Fruit fly (Drosophila melanogaster): ENCODE data around the gene Pfdn1.
A peak's percentile ranks its signal among the peaks of the same experiment; 100 is the strongest.

Gene Pfdn1

DNA sequence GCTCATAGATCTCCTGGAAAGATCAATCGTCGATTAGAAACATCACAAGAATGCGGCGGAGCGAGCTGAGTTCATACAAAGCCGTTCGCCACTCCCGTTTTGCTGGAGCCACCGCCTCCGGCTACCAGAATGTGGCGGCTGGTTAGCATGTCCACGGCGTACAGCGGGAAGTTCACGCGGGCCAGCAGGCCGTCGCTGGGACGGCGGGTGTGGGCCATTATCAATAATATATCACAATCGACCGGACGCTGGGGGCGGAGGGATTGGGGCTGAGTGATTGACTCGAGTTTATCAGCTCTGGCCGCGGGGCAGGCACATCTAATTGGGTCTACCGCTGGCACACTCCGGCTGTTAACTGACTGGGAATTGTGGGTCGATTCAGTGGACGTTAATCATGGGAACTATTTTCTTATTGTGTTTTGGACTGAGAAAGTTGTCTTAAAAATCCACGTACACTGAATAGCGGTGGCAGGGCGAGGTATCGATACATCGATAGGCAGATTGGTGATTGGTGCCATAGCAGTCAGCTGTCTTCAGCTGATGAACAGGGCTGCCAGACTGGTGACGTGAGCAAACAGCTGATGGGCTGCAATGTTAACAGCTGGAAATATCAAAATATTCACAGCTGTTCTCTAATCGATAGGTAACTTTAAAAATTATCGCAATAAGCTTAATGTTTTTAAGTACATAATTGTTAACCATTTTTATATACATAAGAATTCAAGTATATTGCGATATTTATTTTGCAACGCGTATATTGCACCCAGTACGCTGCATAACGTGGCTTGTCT lies 29.8 kb downstream of the Pfdn1 start, which contains the start of gene CG9175 (continued):
- peak; percentile 38 for TF ChIP-seq PHDP (tag; optimal IDR thresholded peaks at IDR 0.05)
- peak; percentile 40 for TF ChIP-seq Nf-YB (GFP tag; optimal IDR thresholded peaks at IDR 0.05)
- peak; percentile 28 for TF ChIP-seq ash1 (GFP tag; optimal IDR thresholded peaks at IDR 0.05)
- no peak; the same call in 1 of the 2 replicates for TF ChIP-seq CG10366 (GFP tag; IDR thresholded peaks at IDR 0.05)
- TF ChIP-seq Usf (GFP tag; optimal IDR thresholded peaks at IDR 0.05), result no peak
- TF ChIP-seq CG12299 (tag; optimal IDR thresholded peaks at IDR 0.05), result no peak
- TF ChIP-seq danr (GFP tag; IDR thresholded peaks at IDR 0.05), result no peak
- peak; percentile 26 for TF ChIP-seq Hsf (GFP tag; optimal IDR thresholded peaks at IDR 0.05)
- TF ChIP-seq Dad (GFP tag; optimal IDR thresholded peaks at IDR 0.05), result peak; percentile 46
- TF ChIP-seq CG34422 (GFP tag; IDR thresholded peaks at IDR 0.05), result peak; percentile 81
- no peak for TF ChIP-seq fd102C (GFP tag; optimal IDR thresholded peaks at IDR 0.05)
- no peak for TF ChIP-seq cad (GFP tag; optimal IDR thresholded peaks at IDR 0.05)
- TF ChIP-seq jing (GFP tag; optimal IDR thresholded peaks at IDR 0.05), result no peak
- peak; percentile 51 for TF ChIP-seq phol (tag; optimal IDR thresholded peaks at IDR 0.05)
- no peak for TF ChIP-seq ro (GFP tag; IDR thresholded peaks at IDR 0.05)
- no peak for TF ChIP-seq maf-S (GFP tag; optimal IDR thresholded peaks at IDR 0.05)
- peak; percentile 56; the same call in 2 of the 3 replicates for TF ChIP-seq Dbx (GFP tag; IDR thresholded peaks at IDR 0.05)
- TF ChIP-seq CG9609 (GFP tag; optimal IDR thresholded peaks at IDR 0.05), result no peak
- no peak for TF ChIP-seq tio (GFP tag; optimal IDR thresholded peaks at IDR 0.05)
- TF ChIP-seq CG30431 (GFP tag; optimal IDR thresholded peaks at IDR 0.05), result no peak
- no peak for TF ChIP-seq Atf3 (GFP tag; optimal IDR thresholded peaks at IDR 0.05)
- TF ChIP-seq CG17829 (tag; optimal IDR thresholded peaks at IDR 0.05), result peak; percentile 74
- peak; percentile 98 for TF ChIP-seq MBD-R2 (GFP tag; IDR thresholded peaks at IDR 0.05)
- no peak for TF ChIP-seq lola (GFP tag; optimal IDR thresholded peaks at IDR 0.05)
- peak; percentile 67 for TF ChIP-seq CG10543 (GFP tag; optimal IDR thresholded peaks at IDR 0.05)
- TF ChIP-seq CG14710 (tag; optimal IDR thresholded peaks at IDR 0.05), result peak; percentile 76
- no peak for TF ChIP-seq CG7357 (GFP tag; IDR thresholded peaks at IDR 0.05)
- peak; percentile 30 for TF ChIP-seq chn (GFP tag; optimal IDR thresholded peaks at IDR 0.05)
- TF ChIP-seq Xrp1 (GFP tag; IDR thresholded peaks at IDR 0.05), result 0 out of 2 replicates have a peak, but pooled peaks have one; percentile 14
- no peak for TF ChIP-seq H2.0 (GFP tag; IDR thresholded peaks at IDR 0.05)
- peak; percentile 93 for TF ChIP-seq CG7963 (GFP tag; IDR thresholded peaks at IDR 0.05; ENCODE audit: partially characterized antibody)
- no peak for TF ChIP-seq CG9437 (GFP tag; optimal IDR thresholded peaks at IDR 0.05)
- no peak for TF ChIP-seq CG11696 (GFP tag; IDR thresholded peaks at IDR 0.05)
- no peak for TF ChIP-seq CG3407 (GFP tag; optimal IDR thresholded peaks at IDR 0.05)
- TF ChIP-seq sim (GFP tag; IDR thresholded peaks at IDR 0.05), result no peak
- TF ChIP-seq CG18599 (GFP tag; optimal IDR thresholded peaks at IDR 0.05), result peak; percentile 32
- TF ChIP-seq ems (GFP tag; optimal IDR thresholded peaks at IDR 0.05), result no peak
- peak; percentile 83 for TF ChIP-seq gro (GFP tag; optimal IDR thresholded peaks at IDR 0.05)
- TF ChIP-seq Ssrp (tag; optimal IDR thresholded peaks at IDR 0.05), result no peak
- no peak for TF ChIP-seq Rx (GFP tag; IDR thresholded peaks at IDR 0.05)
- TF ChIP-seq gfzf (GFP tag; optimal IDR thresholded peaks at IDR 0.05), result peak; percentile 41
- no peak for TF ChIP-seq org-1 (GFP tag; optimal IDR thresholded peaks at IDR 0.05)
- TF ChIP-seq CG13894 (tag; optimal IDR thresholded peaks at IDR 0.05), result peak; percentile 75
- TF ChIP-seq gem (tag; optimal IDR thresholded peaks at IDR 0.05), result peak; percentile 4
- TF ChIP-seq grn (GFP tag; optimal IDR thresholded peaks at IDR 0.05), result no peak
- TF ChIP-seq HLH4C (GFP tag; IDR thresholded peaks at IDR 0.05; ENCODE audit: partially characterized antibody), result peak; percentile 91
- TF ChIP-seq h (optimal IDR thresholded peaks at IDR 0.05), result no peak
- TF ChIP-seq Doc2 (GFP tag; IDR thresholded peaks at IDR 0.05), result no peak
- no peak for TF ChIP-seq Trl (optimal IDR thresholded peaks at IDR 0.05)
- TF ChIP-seq Trl (GFP tag; optimal IDR thresholded peaks at IDR 0.05), result peak; percentile 12
- TF ChIP-seq GATAe (GFP tag; conservative IDR thresholded peaks at IDR 0.05), result no peak

Measured in whole organism, embryonic.